Fruit fly (Drosophila melanogaster): ENCODE measurements around the gene CG31464.

Gene CG31464

DNA sequence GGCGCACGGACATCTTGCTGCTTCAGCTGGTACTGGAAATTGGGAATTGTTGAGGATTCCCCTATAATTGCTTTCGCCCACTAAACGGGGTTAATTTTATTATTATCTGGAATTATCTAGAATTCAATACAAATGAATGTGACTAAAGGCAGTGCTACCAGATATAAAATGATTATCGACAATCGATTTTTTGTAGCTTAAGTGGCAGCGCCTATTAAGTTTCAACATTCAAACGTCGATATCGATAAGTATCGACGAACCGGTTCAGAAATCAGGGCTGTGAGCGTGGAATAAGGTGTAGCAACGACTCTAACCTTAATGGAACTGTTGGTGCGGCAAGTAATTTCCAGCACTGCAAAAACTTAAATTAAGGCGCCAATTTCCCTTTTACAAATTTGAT is 14.1 kb downstream of the CG31464 start, which contains the start of gene Sgt1 (continued):
- TF ChIP-seq dimm (GFP tag; IDR thresholded peaks at IDR 0.05) (no peak), Adf1 (GFP tag; IDR thresholded peaks at IDR 0.05) (no peak), lilli (GFP tag; optimal IDR thresholded peaks at IDR 0.05) (peak; percentile 72), Xbp1 (GFP tag; optimal IDR thresholded peaks at IDR 0.05) (peak; percentile 48), CG10147 (GFP tag; optimal IDR thresholded peaks at IDR 0.05) (peak; percentile 7), CG10462 (GFP tag; optimal IDR thresholded peaks at IDR 0.05) (no peak), stc (GFP tag; IDR thresholded peaks at IDR 0.05) (no peak), nau (GFP tag; optimal IDR thresholded peaks at IDR 0.05) (no peak), Fer3 (tag; optimal IDR thresholded peaks at IDR 0.05) (peak; percentile 17), ab (GFP tag; optimal IDR thresholded peaks at IDR 0.05) (peak; percentile 10), fu2 (GFP tag; optimal IDR thresholded peaks at IDR 0.05) (no peak), hbn (GFP tag; IDR thresholded peaks at IDR 0.05; ENCODE audit: partially characterized antibody) (peak; percentile 70), CkIIα-i1 (GFP tag; IDR thresholded peaks at IDR 0.05) (no peak), CG3281 (GFP tag; optimal IDR thresholded peaks at IDR 0.05) (no peak), CG10267 (tag; optimal IDR thresholded peaks at IDR 0.05) (peak; percentile 98), Awh (GFP tag; IDR thresholded peaks at IDR 0.05) (no peak), pum (GFP tag; optimal IDR thresholded peaks at IDR 0.05) (peak; percentile 12), vfl (GFP tag; optimal IDR thresholded peaks at IDR 0.05) (peak; percentile 72), CG5953 (GFP tag; IDR thresholded peaks at IDR 0.05) (no peak; the same call in 1 of the 2 replicates), CG2678 (tag; optimal IDR thresholded peaks at IDR 0.05) (no peak), Meics (GFP tag; optimal IDR thresholded peaks at IDR 0.05) (no peak), CG1233 (GFP tag; optimal IDR thresholded peaks at IDR 0.05) (no peak), CG31441 (GFP tag; IDR thresholded peaks at IDR 0.05) (no peak), CG30431 (GFP tag; optimal IDR thresholded peaks at IDR 0.05) (no peak), Deaf1 (tag; optimal IDR thresholded peaks at IDR 0.05) (no peak), CG6854 (GFP tag; optimal IDR thresholded peaks at IDR 0.05) (no peak), slp2 (GFP tag; optimal IDR thresholded peaks at IDR 0.05) (no peak), D (optimal IDR thresholded peaks at IDR 0.05) (no peak), D (GFP tag; optimal IDR thresholded peaks at IDR 0.05) (no peak), CG9797 (GFP tag; optimal IDR thresholded peaks at IDR 0.05) (peak; percentile 57), gcm2 (GFP tag; optimal IDR thresholded peaks at IDR 0.05) (no peak), Antp (GFP tag; optimal IDR thresholded peaks at IDR 0.05) (peak; percentile 65), trh (GFP tag; optimal IDR thresholded peaks at IDR 0.05) (no peak), Jarid2 (GFP tag; optimal IDR thresholded peaks at IDR 0.05) (no peak), Xrp1 (GFP tag; IDR thresholded peaks at IDR 0.05) (no peak), bcd (GFP tag; optimal IDR thresholded peaks at IDR 0.05) (peak; percentile 23), Oli (tag; optimal IDR thresholded peaks at IDR 0.05) (no peak), NK7.1 (GFP tag; optimal IDR thresholded peaks at IDR 0.05) (no peak), CG18011 (GFP tag; optimal IDR thresholded peaks at IDR 0.05) (no peak), CG17328 (GFP tag; IDR thresholded peaks at IDR 0.05) (no peak), CG1603 (tag; optimal IDR thresholded peaks at IDR 0.05) (peak; percentile 84), chif (GFP tag; optimal IDR thresholded peaks at IDR 0.05) (peak; percentile 4 to 15), gsb-n (tag; optimal IDR thresholded peaks at IDR 0.05) (no peak), Side (GFP tag; optimal IDR thresholded peaks at IDR 0.05) (peak; percentile 26), Med (GFP tag) (peak; percentile 96), Dll (GFP tag; IDR thresholded peaks at IDR 0.05; ENCODE audit: partially characterized antibody) (peak; percentile 85), al (GFP tag; IDR thresholded peaks at IDR 0.05) (no peak), CG8388 (GFP tag; optimal IDR thresholded peaks at IDR 0.05) (no peak), CG15269 (tag; optimal IDR thresholded peaks at IDR 0.05) (no peak), nom (GFP tag; optimal IDR thresholded peaks at IDR 0.05) (no peak)
